Worm (Caenorhabditis elegans): ENCODE data around the gene smgl-2.

smgl-2 gene

DNA sequence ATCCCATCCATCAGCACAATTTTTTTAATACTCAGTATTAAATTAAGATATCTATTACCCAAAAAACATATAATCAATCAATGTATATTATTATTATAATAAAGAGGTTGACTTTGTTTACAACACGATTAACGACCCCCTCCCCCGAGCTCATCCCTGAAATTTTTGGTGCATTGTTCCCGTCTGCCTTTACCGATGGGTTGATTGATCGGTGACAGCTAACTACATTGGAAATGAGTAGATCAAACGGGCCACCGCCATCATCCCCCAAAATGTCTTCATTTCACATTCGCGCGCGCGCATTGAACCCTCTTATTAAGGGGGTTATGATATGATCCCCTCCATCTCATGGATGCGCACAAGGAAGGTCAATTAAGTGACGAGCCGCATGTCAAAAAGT lies 33.9 kb downstream of the smgl-2 start:
- no peak for TF ChIP-seq him-1 (tag; optimal IDR thresholded peaks at IDR 0.05)
- no peak for TF ChIP-seq dao-5 (tag; optimal IDR thresholded peaks at IDR 0.05)
- no peak for TF ChIP-seq W03F9.2 (tag; optimal IDR thresholded peaks at IDR 0.05)

DNA sequence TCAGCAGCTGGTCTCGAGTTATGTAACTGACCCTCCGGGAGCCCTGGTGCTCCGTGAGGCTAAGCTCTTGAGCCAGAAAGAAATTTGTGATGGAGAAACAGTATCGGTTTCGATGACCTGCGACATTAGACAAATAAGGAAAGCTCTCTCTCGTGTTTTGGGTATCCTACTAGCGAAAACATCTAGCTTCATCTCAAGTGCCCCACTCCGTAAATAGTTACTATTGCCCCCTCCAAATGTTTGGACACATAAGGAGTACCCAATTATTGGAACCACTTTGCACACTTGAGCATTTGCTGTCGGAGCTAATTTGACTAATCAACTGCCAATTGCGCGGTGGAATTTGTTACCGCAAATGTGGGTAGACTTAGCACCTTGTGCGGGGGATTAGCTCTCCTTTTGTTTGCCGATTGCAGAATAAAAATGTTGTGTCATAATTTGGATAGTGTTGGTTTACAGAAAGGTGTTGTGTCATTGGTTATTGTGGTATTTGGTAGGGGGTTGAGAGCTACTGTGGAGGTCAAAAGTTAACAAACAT lies 38.1 kb downstream of the smgl-2 start:
- TF ChIP-seq dao-5 (tag; optimal IDR thresholded peaks at IDR 0.05) (no peak), him-1 (tag; optimal IDR thresholded peaks at IDR 0.05) (no peak), W03F9.2 (tag; optimal IDR thresholded peaks at IDR 0.05) (no peak)

DNA sequence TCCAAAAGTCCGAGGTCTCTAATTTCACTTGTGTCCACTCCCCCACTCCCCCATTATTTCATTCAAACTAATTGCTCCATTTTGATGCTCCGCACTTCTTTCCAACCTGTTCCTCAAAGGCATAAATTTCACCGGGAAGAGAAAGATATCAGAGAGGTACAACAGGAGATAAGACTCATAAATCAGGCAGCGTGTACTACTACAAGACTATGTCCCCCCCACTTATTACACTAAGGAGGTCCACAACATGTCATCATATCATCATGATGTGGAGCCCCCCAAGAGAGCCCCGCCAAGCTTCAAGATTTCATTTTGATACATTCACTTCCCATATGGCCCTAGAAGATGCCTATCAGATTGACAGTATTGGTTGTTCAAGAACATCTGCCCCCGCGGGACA lies 39.5 kb downstream of the smgl-2 start:
- TF ChIP-seq him-1 (tag; optimal IDR thresholded peaks at IDR 0.05) (no peak), dao-5 (tag; optimal IDR thresholded peaks at IDR 0.05) (no peak), W03F9.2 (tag; optimal IDR thresholded peaks at IDR 0.05) (no peak)

DNA sequence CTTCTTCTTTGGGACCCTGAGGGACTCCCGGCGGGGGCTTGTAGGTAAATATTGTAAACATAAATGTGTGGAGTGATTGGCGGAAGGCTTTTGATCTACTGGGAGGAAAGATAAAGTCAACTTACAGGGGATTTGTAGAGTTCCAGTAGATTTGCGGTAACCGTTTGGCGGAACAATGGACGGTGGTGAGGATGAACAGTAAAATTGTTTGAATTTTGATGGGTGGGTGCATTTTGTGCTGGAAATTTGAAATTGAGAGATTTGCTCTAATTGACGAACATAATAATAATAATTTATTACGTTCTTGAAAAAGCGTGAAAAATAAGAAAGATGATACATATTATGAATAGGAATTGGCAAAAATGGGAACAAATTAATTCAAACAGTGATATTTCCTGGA lies 40.6 kb downstream of the smgl-2 start, which contains the start of gene vab-2:
Gene vab-2, minus strand, starts transcription at position 238 of the 400 bp plus-strand sequence.
- TF ChIP-seq him-1 (tag; optimal IDR thresholded peaks at IDR 0.05): no peak
- no peak for TF ChIP-seq W03F9.2 (tag; optimal IDR thresholded peaks at IDR 0.05)
- TF ChIP-seq dao-5 (tag; optimal IDR thresholded peaks at IDR 0.05): no peak

DNA sequence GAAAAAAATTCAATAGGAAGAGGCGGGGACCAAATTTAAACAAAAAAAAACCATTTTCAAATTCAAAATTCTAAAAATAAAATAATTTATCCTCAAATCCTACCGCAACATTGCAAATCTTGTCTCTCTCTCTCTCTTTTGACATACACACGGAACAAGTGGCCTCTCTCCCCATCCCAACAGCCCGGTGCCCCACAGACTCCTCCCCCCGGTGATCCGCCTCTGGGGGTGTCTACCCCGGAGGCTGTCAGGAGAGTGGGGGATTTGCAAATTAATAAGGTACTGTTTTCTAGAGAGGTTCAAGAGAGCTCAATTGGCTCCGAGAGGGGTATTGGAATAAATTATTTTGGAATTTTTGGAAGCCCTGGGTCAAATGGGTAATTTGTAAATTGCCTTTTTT lies 41.8 kb downstream of the smgl-2 start:
- TF ChIP-seq him-1 (tag; optimal IDR thresholded peaks at IDR 0.05) (no peak), W03F9.2 (tag; optimal IDR thresholded peaks at IDR 0.05) (no peak), dao-5 (tag; optimal IDR thresholded peaks at IDR 0.05) (no peak)

DNA sequence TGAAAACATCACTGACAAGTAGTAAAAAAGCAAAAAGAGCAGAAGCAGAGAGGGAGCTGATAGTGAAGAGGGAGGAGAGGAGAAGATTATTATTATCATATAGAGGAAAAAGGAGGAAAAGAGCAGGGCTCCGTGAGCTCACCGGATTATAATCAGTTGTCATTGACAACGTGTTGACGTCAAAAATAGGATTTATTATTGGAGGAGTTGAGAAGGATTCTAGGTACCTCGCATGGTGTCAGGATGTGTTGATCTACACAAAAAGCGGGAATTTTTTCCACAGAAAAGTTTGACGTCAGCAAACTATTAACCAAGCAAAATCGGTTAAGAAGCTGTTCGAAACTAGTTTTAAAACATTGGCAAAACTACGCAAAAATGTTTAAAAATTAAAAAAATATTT lies 48.2 kb downstream of the smgl-2 start:
- TF ChIP-seq him-1 (tag; optimal IDR thresholded peaks at IDR 0.05) (no peak), dao-5 (tag; optimal IDR thresholded peaks at IDR 0.05) (no peak), W03F9.2 (tag; optimal IDR thresholded peaks at IDR 0.05) (no peak)

DNA sequence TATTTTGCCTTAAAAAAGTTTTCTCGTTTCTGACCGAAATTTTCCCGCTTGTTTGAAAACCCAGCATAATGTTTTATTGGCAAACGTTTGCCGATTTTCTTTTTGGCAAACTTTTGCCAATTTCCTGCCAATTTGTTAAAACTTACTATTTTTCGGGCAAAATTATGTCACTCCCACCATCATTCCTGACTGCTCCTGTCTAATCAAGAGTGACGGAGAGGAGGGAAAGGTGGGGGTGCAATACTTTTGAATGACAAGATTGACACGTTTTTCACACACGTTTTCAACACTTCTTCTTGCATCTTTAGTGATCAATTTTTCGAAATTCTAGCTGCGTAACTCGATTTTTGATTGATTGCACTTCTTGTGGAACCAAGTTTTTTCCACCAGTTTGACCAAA lies 55.6 kb downstream of the smgl-2 start:
- TF ChIP-seq him-1 (tag; optimal IDR thresholded peaks at IDR 0.05) (no peak), dao-5 (tag; optimal IDR thresholded peaks at IDR 0.05) (no peak), W03F9.2 (tag; optimal IDR thresholded peaks at IDR 0.05) (no peak)

DNA sequence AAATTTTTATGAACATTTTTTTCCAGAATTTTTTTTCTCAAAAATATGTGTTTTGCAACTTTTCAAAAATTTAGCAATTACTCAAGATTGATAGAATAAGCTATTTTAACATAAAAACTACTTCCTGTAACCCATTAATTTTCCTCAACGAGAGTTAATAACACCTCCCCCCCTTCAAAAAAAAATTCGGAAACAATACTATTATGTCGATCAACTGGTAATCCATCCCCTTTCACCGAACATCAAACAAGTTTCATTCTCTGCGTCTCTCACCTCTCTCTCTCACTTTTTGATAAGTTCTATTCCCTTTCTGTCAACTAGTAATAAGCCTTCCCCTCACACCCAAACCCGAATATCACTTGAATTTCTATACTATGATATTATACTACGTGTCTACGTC lies 57.9 kb downstream of the smgl-2 start, which contains the start of gene glct-6:
Gene glct-6, plus strand, starts transcription at position 301 of the 400 bp plus-strand sequence.
- TF ChIP-seq dao-5 (tag; optimal IDR thresholded peaks at IDR 0.05): no peak
- no peak for TF ChIP-seq him-1 (tag; optimal IDR thresholded peaks at IDR 0.05)
- no peak for TF ChIP-seq W03F9.2 (tag; optimal IDR thresholded peaks at IDR 0.05)

All from whole organism, L4/young adult.